Worm (Caenorhabditis elegans) whole organism, early embryonic: ENCODE data around the gene T07G12.2.

Experiments
- B0310.2 ChIP-seq: sonication (generic microtip); optimal IDR thresholded peaks from 2 replicates; lab custom pipeline; 2016; ENCODE audit warnings: mild to moderate bottlenecking, missing genetic modification characterization, missing compliant biosample characterization
- aly-1 ChIP-seq: sonication (generic microtip); optimal IDR thresholded peaks from 2 replicates; lab custom pipeline; 2016; ENCODE audit warnings: missing genetic modification characterization, missing compliant biosample characterization
- ceh-13 ChIP-seq: fragments of 200-800 bp; sonication (Bioruptor generic); optimal IDR thresholded peaks from 2 replicates; lab custom pipeline; 2018; ENCODE audit warnings: mild to moderate bottlenecking, missing genetic modification characterization, missing compliant biosample characterization
- ceh-36 ChIP-seq: sonication (generic microtip); optimal IDR thresholded peaks from 2 replicates; lab custom pipeline; 2016; ENCODE audit warnings: missing genetic modification characterization, inconsistent platforms, missing compliant biosample characterization
- ets-7 ChIP-seq: sonication (generic microtip); optimal IDR thresholded peaks from 2 replicates; lab custom pipeline; 2016; ENCODE audit warnings: missing genotype, missing genetic modification characterization, missing compliant biosample characterization
- flt-1 ChIP-seq: fragments of 200-800 bp; sonication (Bioruptor generic); IDR thresholded peaks from 2 replicates; pipeline ENCODE4 v1.3.6; 2022; ENCODE audit warnings: missing genetic modification characterization, missing compliant biosample characterization
- hnd-1 ChIP-seq: sonication (generic microtip); optimal IDR thresholded peaks from 2 replicates; lab custom pipeline; 2016; ENCODE audit warnings: missing genetic modification characterization, missing compliant biosample characterization
- sea-1 ChIP-seq: fragments of 200-800 bp; sonication (Bioruptor generic); conservative IDR thresholded peaks from 2 replicates; pipeline ENCODE4 v1.3.6; 2022; ENCODE audit warnings: missing genetic modification characterization, missing compliant biosample characterization
- tbx-11 ChIP-seq: fragments of 200-800 bp; sonication (Bioruptor generic); IDR thresholded peaks from 2 replicates; pipeline ENCODE4 v1.3.6; 2022; ENCODE audit warnings: missing genetic modification characterization, missing compliant biosample characterization
- tbx-37 ChIP-seq: fragments of 200-800 bp; sonication (Bioruptor generic); conservative IDR thresholded peaks from 2 replicates; pipeline ENCODE4 v1.3.6; 2022; ENCODE audit warnings: missing genetic modification reagents, missing genetic modification characterization, missing compliant biosample characterization
- tra-4 ChIP-seq: sonication (generic microtip); optimal IDR thresholded peaks from 2 replicates; lab custom pipeline; 2017; ENCODE audit warnings: missing genetic modification characterization, missing compliant biosample characterization

The T07G12.2 gene

DNA sequence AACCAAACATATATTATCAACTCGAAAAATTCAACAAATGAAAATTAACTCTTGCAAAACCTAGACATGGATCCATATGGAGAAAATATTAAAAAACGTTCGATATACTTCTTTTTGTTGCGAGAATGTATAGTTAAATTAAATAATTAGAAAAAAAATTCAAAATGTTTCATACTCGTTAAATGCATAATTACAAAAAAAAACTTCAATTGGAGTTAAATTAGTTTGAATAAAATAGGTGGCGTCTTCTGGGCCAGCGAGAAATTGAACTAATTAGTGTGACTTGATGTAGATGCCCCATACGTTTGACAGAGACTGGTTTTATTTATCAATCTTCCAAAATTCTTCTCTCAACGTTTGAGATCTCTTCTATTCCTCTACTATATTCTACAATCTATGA lies 47.9 kb downstream of the T07G12.2 start, which contains the start of gene lgc-43:
Gene lgc-43 (plus strand): TSS at position 301 of the 400 bp plus-strand sequence.
- no peak for TF ChIP-seq hnd-1 (tag; lab: Kevin White, UChicago)
- TF ChIP-seq sea-1 (GFP tag; lab: Robert Waterston, UW) = no peak
- TF ChIP-seq ets-7 (tag; lab: Kevin White, UChicago) = no peak
- no peak for TF ChIP-seq ceh-13 (GFP tag; lab: Kevin White, UChicago)
- TF ChIP-seq tbx-11 = no peak
- no peak for TF ChIP-seq ceh-36 (tag; lab: Kevin White, UChicago)
- TF ChIP-seq tbx-37 (GFP tag; lab: Robert Waterston, UW) = no peak
- TF ChIP-seq B0310.2 (tag; lab: Kevin White, UChicago) = no peak
- TF ChIP-seq aly-1 (tag; lab: Kevin White, UChicago) = no peak
- no peak for TF ChIP-seq tra-4 (tag; lab: Kevin White, UChicago)
- TF ChIP-seq flt-1 (GFP tag; lab: Robert Waterston, UW) = no peak
